Fruit fly (Drosophila melanogaster) whole organism, adult: Measurements from ENCODE around the gene spz4.

ENCODE experiments used
- Mnt ChIP-seq: fragments of 200-800 bp; sonication (Bioruptor generic); optimal IDR thresholded peaks from 2 replicates; lab custom pipeline; 2016; ENCODE audit warnings: missing biosample characterization, mild to moderate bottlenecking, missing genetic modification characterization
- bab1 ChIP-seq: fragments of 200-800 bp; sonication (Bioruptor generic); optimal IDR thresholded peaks from 3 replicates; lab custom pipeline; 2019; ENCODE audit warnings: missing biosample characterization, mild to moderate bottlenecking, missing genetic modification characterization, moderate library complexity
- ovo ChIP-seq: fragments of 200-800 bp; sonication (Bioruptor generic); optimal IDR thresholded peaks from 2 replicates; lab custom pipeline; 2016; ENCODE audit warnings: missing biosample characterization, missing genetic modification characterization

Gene spz4

dm6 chr2L:11553825-11554224 is 52.3 kb downstream of the spz4 start:
- TF ChIP-seq bab1 (no peak), Mnt (GFP tag; lab: Kevin White, UChicago) (no peak), ovo (GFP tag; lab: Kevin White, UChicago) (no peak)
